Fruit fly (Drosophila melanogaster) whole organism, embryonic: ENCODE measurements around the gene CG42811.

Experiments used
- Adf1 ChIP-seq: fragments of 200-800 bp; sonication (Bioruptor generic); IDR thresholded peaks from 2 replicates; pipeline ENCODE4 v1.3.6; 2022; ENCODE audit warnings: missing biosample characterization, missing genetic modification characterization
- Blimp-1 ChIP-seq: fragments of 200-800 bp; sonication (Bioruptor generic); optimal IDR thresholded peaks from 3 replicates; lab custom pipeline; 2018; ENCODE audit warnings: missing biosample characterization, missing genetic modification characterization, mild to moderate bottlenecking, moderate library complexity, missing genetic modification reagents
- BtbVII ChIP-seq: fragments of 200-800 bp; sonication (Bioruptor generic); optimal IDR thresholded peaks from 3 replicates; lab custom pipeline; 2017; ENCODE audit warnings: missing biosample characterization, mild to moderate bottlenecking, missing genetic modification characterization
- CG11398 ChIP-seq: fragments of 200-800 bp; sonication (Bioruptor generic); optimal IDR thresholded peaks from 2 replicates; lab custom pipeline; 2016; ENCODE audit warnings: missing biosample characterization, missing genetic modification characterization
- CG12659 ChIP-seq: fragments of 200-800 bp; sonication (Bioruptor generic); optimal IDR thresholded peaks from 3 replicates; lab custom pipeline; 2017; ENCODE audit warnings: mild to moderate bottlenecking, missing biosample characterization, missing genetic modification reagents, missing genetic modification characterization
- CG14050 ChIP-seq: fragments of 200-800 bp; sonication (Bioruptor generic); IDR thresholded peaks from 3 replicates; pipeline ENCODE4 v1.3.6; 2022; ENCODE audit warnings: missing biosample characterization, missing genetic modification characterization
- CG14860 ChIP-seq: fragments of 200-800 bp; sonication (Bioruptor generic); IDR thresholded peaks from 3 replicates; pipeline ENCODE4 v1.3.6; 2022; ENCODE audit warnings: missing biosample characterization, missing genetic modification characterization; ENCODE audit not compliant: partially characterized antibody
- CG16779 ChIP-seq: fragments of 200-800 bp; sonication (Bioruptor generic); IDR thresholded peaks from 2 replicates; pipeline ENCODE4 v1.3.6; 2022; ENCODE audit warnings: missing biosample characterization, missing genetic modification characterization
- CG16813 ChIP-seq: fragments of 200-800 bp; sonication (Bioruptor generic); IDR thresholded peaks from 3 replicates; pipeline ENCODE4 v1.3.6; 2022; ENCODE audit warnings: missing biosample characterization, missing genetic modification characterization; ENCODE audit not compliant: partially characterized antibody
- CG17186 ChIP-seq: fragments of 200-800 bp; sonication (Bioruptor generic); optimal IDR thresholded peaks from 3 replicates; lab custom pipeline; 2017; ENCODE audit warnings: missing biosample characterization, missing genetic modification reagents, missing genetic modification characterization
- CG17359 ChIP-seq: fragments of 200-800 bp; sonication (Bioruptor generic); optimal IDR thresholded peaks from 3 replicates; lab custom pipeline; 2018; ENCODE audit warnings: missing biosample characterization, mild to moderate bottlenecking, missing genetic modification characterization, moderate library complexity
- CG17361 ChIP-seq: fragments of 200-800 bp; sonication (Bioruptor generic); IDR thresholded peaks from 3 replicates; pipeline ENCODE4 v1.3.6; 2022; ENCODE audit warnings: missing biosample characterization, missing genetic modification characterization
- CG17802 ChIP-seq: fragments of 200-800 bp; sonication (Bioruptor generic); optimal IDR thresholded peaks from 2 replicates; lab custom pipeline; 2018; ENCODE audit warnings: missing biosample characterization, mild to moderate bottlenecking, missing genetic modification characterization, moderate library complexity
- CG2116 ChIP-seq: fragments of 200-800 bp; sonication (Bioruptor generic); optimal IDR thresholded peaks from 3 replicates; lab custom pipeline; 2018; ENCODE audit warnings: missing biosample characterization, mild to moderate bottlenecking, missing genetic modification characterization
- CG2678 ChIP-seq: fragments of 200-800 bp; sonication (Bioruptor generic); optimal IDR thresholded peaks from 3 replicates; lab custom pipeline; 2019; ENCODE audit warnings: missing biosample characterization, mild to moderate bottlenecking, missing genetic modification characterization, moderate library complexity
- CG31224 ChIP-seq: fragments of 200-800 bp; sonication (Bioruptor generic); IDR thresholded peaks from 2 replicates; pipeline ENCODE4 v1.3.6; 2022; ENCODE audit warnings: missing biosample characterization, missing genetic modification characterization
- CG31365 ChIP-seq: fragments of 200-800 bp; sonication (Bioruptor generic); optimal IDR thresholded peaks from 2 replicates; lab custom pipeline; 2018; ENCODE audit warnings: missing biosample characterization, mild to moderate bottlenecking, missing genetic modification characterization
- CG43689 ChIP-seq: fragments of 200-800 bp; sonication (Bioruptor generic); IDR thresholded peaks from 2 replicates; pipeline ENCODE4 v1.3.6; 2022; ENCODE audit warnings: missing biosample characterization, missing genetic modification characterization
- CG5245 ChIP-seq: fragments of 200-800 bp; sonication (Bioruptor generic); optimal IDR thresholded peaks from 3 replicates; lab custom pipeline; 2016; ENCODE audit warnings: missing biosample characterization, missing genetic modification characterization
- CHES-1-like ChIP-seq: fragments of 200-800 bp; sonication (Bioruptor generic); optimal IDR thresholded peaks from 2 replicates; lab custom pipeline; 2016; ENCODE audit warnings: missing biosample characterization, missing genetic modification characterization
- Dip3 ChIP-seq: fragments of 200-800 bp; sonication (Bioruptor generic); optimal IDR thresholded peaks from 3 replicates; lab custom pipeline; 2016; ENCODE audit warnings: missing biosample characterization, missing genetic modification characterization
- Dp ChIP-seq: fragments of 200-800 bp; sonication (Bioruptor generic); optimal IDR thresholded peaks from 2 replicates; lab custom pipeline; 2018; ENCODE audit warnings: missing biosample characterization, mild to moderate bottlenecking, missing genetic modification characterization, moderate library complexity
- Dref ChIP-seq: fragments of 200-800 bp; sonication (Bioruptor generic); IDR thresholded peaks from 2 replicates; pipeline ENCODE4 v1.3.6; 2022; ENCODE audit warnings: missing biosample characterization, missing genetic modification characterization
- Ets65A ChIP-seq: fragments of 200-800 bp; sonication (Bioruptor generic); peaks from one replicate; lab custom pipeline; 2016; ENCODE audit warnings: missing biosample characterization, missing genetic modification characterization
- H15 ChIP-seq: fragments of 200-800 bp; sonication (Bioruptor generic); IDR thresholded peaks from 3 replicates; pipeline ENCODE4 v1.3.6; 2022; ENCODE audit warnings: missing biosample characterization, missing genetic modification characterization
- HmgZ ChIP-seq: fragments of 200-800 bp; sonication (Bioruptor generic); optimal IDR thresholded peaks from 2 replicates; lab custom pipeline; 2018; ENCODE audit warnings: missing biosample characterization, mild to moderate bottlenecking, missing genetic modification characterization
- Hmr ChIP-seq: fragments of 200-800 bp; sonication (Bioruptor generic); optimal IDR thresholded peaks from 3 replicates; lab custom pipeline; 2017; ENCODE audit warnings: mild to moderate bottlenecking, missing biosample characterization, missing genetic modification reagents, missing genetic modification characterization
- Jarid2 ChIP-seq: fragments of 200-800 bp; sonication (Bioruptor generic); optimal IDR thresholded peaks from 3 replicates; lab custom pipeline; 2017; ENCODE audit warnings: mild to moderate bottlenecking, missing biosample characterization, missing genetic modification reagents, missing genetic modification characterization
- Myb ChIP-seq: fragments of 200-800 bp; sonication (Bioruptor generic); optimal IDR thresholded peaks from 2 replicates; lab custom pipeline; 2016; ENCODE audit warnings: missing biosample characterization, missing genetic modification characterization
- NfI ChIP-seq: fragments of 200-800 bp; sonication (Bioruptor generic); optimal IDR thresholded peaks from 3 replicates; lab custom pipeline; 2018; ENCODE audit warnings: missing biosample characterization, mild to moderate bottlenecking, missing genetic modification characterization, moderate library complexity
- Sry-δ ChIP-seq: fragments of 200-800 bp; sonication (Bioruptor generic); optimal IDR thresholded peaks from 2 replicates; lab custom pipeline; 2016; ENCODE audit warnings: missing biosample characterization, missing genetic modification characterization
- Taf1 ChIP-seq: fragments of 200-800 bp; sonication (Bioruptor generic); IDR thresholded peaks from 2 replicates; pipeline ENCODE4 v1.3.6; 2022; ENCODE audit warnings: missing biosample characterization, missing genetic modification characterization
- Xrp1 ChIP-seq: fragments of 200-800 bp; sonication (Bioruptor generic); IDR thresholded peaks from 2 replicates; pipeline ENCODE4 v1.3.6; 2022; ENCODE audit warnings: missing biosample characterization, missing genetic modification characterization
- crc ChIP-seq: fragments of 200-800 bp; sonication (Bioruptor generic); optimal IDR thresholded peaks from 2 replicates; lab custom pipeline; 2016; ENCODE audit warnings: missing biosample characterization, missing genetic modification characterization
- crp ChIP-seq, 2 experiments: fragments of 200-800 bp; sonication (Bioruptor generic); optimal IDR thresholded peaks; 2 replicates in 1 of 2; 3 replicates in 1 of 2; lab custom pipeline; 2017; ENCODE audit warnings: missing biosample characterization in 2 of 2, missing genetic modification characterization in 2 of 2, mild to moderate bottlenecking in 1 of 2, moderate library complexity in 1 of 2
- ewg ChIP-seq: fragments of 200-800 bp; sonication (Bioruptor generic); optimal IDR thresholded peaks from 3 replicates; lab custom pipeline; 2017; ENCODE audit warnings: mild to moderate bottlenecking, missing biosample characterization, missing genetic modification reagents, missing genetic modification characterization
- gfzf ChIP-seq: fragments of 200-800 bp; sonication (Bioruptor generic); optimal IDR thresholded peaks from 2 replicates; lab custom pipeline; 2016; ENCODE audit warnings: missing biosample characterization, mild to moderate bottlenecking, missing genetic modification characterization, moderate library complexity
- gsb ChIP-seq: fragments of 200-800 bp; sonication (Bioruptor generic); IDR thresholded peaks from 2 replicates; pipeline ENCODE4 v1.3.6; 2022; ENCODE audit warnings: missing biosample characterization, missing genetic modification characterization
- her ChIP-seq: fragments of 200-800 bp; sonication (Bioruptor generic); optimal IDR thresholded peaks from 2 replicates; lab custom pipeline; 2016; ENCODE audit warnings: missing biosample characterization, missing genetic modification characterization
- nerfin-2 ChIP-seq: fragments of 200-800 bp; sonication (Bioruptor generic); IDR thresholded peaks from 2 replicates; pipeline ENCODE4 v1.3.6; 2022; ENCODE audit warnings: missing biosample characterization, missing genetic modification characterization; ENCODE audit not compliant: partially characterized antibody
- nmo ChIP-seq: fragments of 200-800 bp; sonication (Bioruptor generic); optimal IDR thresholded peaks from 2 replicates; lab custom pipeline; 2018; ENCODE audit warnings: missing biosample characterization, mild to moderate bottlenecking, missing genetic modification characterization, moderate library complexity
- pan ChIP-seq, 4 experiments: fragments of >200 bp in 3 of 4; fragments of 200-800 bp in 1 of 4; sonication (Bioruptor generic) in 1 of 4; optimal IDR thresholded peaks in 3 of 4; IDR thresholded peaks in 1 of 4; 2 replicates each; pipeline versions ENCODE4 v1.3.6 to Lab custom; 2017 to 2022; ENCODE audit warnings: missing biosample characterization in 2 of 4, missing genetic modification characterization in 2 of 4, mixed read lengths in 1 of 4
- pita ChIP-seq: fragments of 200-800 bp; sonication (Bioruptor generic); optimal IDR thresholded peaks from 2 replicates; lab custom pipeline; 2017; ENCODE audit warnings: missing biosample characterization, mild to moderate bottlenecking, missing genetic modification characterization
- seq ChIP-seq: fragments of 200-800 bp; sonication (Bioruptor generic); IDR thresholded peaks from 2 replicates; pipeline ENCODE4 v1.3.6; 2022; ENCODE audit warnings: missing biosample characterization, missing genetic modification characterization
- slou ChIP-seq: fragments of 200-800 bp; sonication (Bioruptor generic); optimal IDR thresholded peaks from 3 replicates; lab custom pipeline; 2016; ENCODE audit warnings: missing biosample characterization, missing genetic modification characterization
- so ChIP-seq: fragments of 200-800 bp; sonication (Bioruptor generic); IDR thresholded peaks from 3 replicates; pipeline ENCODE4 v1.3.6; 2022; ENCODE audit warnings: missing biosample characterization, missing genetic modification characterization
- sob ChIP-seq: fragments of 200-800 bp; sonication (Bioruptor generic); IDR thresholded peaks from 2 replicates; pipeline ENCODE4 v1.3.6; 2022; ENCODE audit warnings: missing biosample characterization, missing genetic modification characterization
- sr ChIP-seq: fragments of 200-800 bp; sonication (Bioruptor generic); IDR thresholded peaks from 3 replicates; pipeline ENCODE4 v1.3.6; 2022; ENCODE audit warnings: missing biosample characterization, missing genetic modification characterization
- tio ChIP-seq: fragments of 200-800 bp; sonication (Bioruptor generic); optimal IDR thresholded peaks from 2 replicates; lab custom pipeline; 2017; ENCODE audit warnings: missing biosample characterization, missing genetic modification characterization, inconsistent platforms
- tll ChIP-seq, 2 experiments: fragments of 200-800 bp in 1 of 2; fragments of >200 bp in 1 of 2; sonication (Bioruptor generic) in 1 of 2; optimal IDR thresholded peaks; 2 replicates each; lab custom pipeline; 2017 to 2019; ENCODE audit warnings: missing biosample characterization in 2 of 2, missing genetic modification characterization in 2 of 2, mild to moderate bottlenecking in 1 of 2, moderate library complexity in 1 of 2
- tx ChIP-seq: fragments of 200-800 bp; sonication (Bioruptor generic); optimal IDR thresholded peaks from 2 replicates; lab custom pipeline; 2016; ENCODE audit warnings: missing biosample characterization, missing genetic modification characterization

Gene CG42811

DNA sequence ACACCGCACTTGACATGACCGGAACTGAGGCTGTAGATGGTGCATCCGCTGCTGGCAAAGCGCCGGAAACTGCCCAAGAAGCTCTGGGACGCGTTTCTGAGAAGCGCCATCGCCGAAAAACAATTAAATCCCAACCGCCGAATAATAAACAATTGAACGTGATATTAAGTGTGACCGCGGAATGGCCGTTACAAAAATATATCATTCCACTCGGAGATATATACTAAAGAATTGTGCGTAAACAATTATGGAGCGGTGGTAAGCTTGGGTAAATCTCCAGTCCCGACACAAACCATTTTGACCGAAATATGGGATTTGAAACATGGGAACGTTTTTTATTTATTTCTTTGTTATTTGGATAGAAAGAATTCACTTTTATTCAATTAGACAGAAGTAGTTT, 7.1 kb downstream of the CG42811 start, which contains the start of gene CG18528 (continued):
- TF ChIP-seq Myb (GFP tag; lab: Kevin White, UChicago) (peak; percentile 97), CG17361 (no peak), CG16813 (GFP tag; lab: Robert Waterston, UW) (no peak), nerfin-2 (GFP tag; lab: Robert Waterston, UW) (no peak), Blimp-1 (no peak), BtbVII (no peak), Dip3 (GFP tag; lab: Kevin White, UChicago) (peak; percentile 53), so (GFP tag; lab: Robert Waterston, UW) (no peak), CG31224 (GFP tag; lab: Robert Waterston, UW) (no peak), CG11398 (GFP tag; lab: Kevin White, UChicago) (no peak), CG5245 (GFP tag; lab: Kevin White, UChicago) (no peak), CG14860 (GFP tag; lab: Robert Waterston, UW) (no peak), Jarid2 (GFP tag; lab: Kevin White, UChicago) (no peak), CG17359 (no peak), NfI (GFP tag; lab: Kevin White, UChicago) (no peak), H15 (no peak), tio (no peak), Xrp1 (GFP tag; lab: Robert Waterston, UW) (no peak), slou (no peak), gfzf (GFP tag; lab: Kevin White, UChicago) (peak; percentile 96), crp (GFP tag; optimal IDR thresholded peaks at IDR 0.05; lab: Kevin White, UChicago) (no peak), Sry-δ (GFP tag; lab: Kevin White, UChicago) (no peak), sr (GFP tag; lab: Robert Waterston, UW) (no peak), her (GFP tag; lab: Kevin White, UChicago) (peak; percentile 82), tll (GFP tag; optimal IDR thresholded peaks at IDR 0.05; lab: Kevin White, UChicago) (no peak), nmo (GFP tag; lab: Kevin White, UChicago) (peak; percentile 43), Hmr (no peak), Ets65A (GFP tag; lab: Kevin White, UChicago) (peak; percentile 85), sob (GFP tag; lab: Robert Waterston, UW) (no peak), pan (optimal IDR thresholded peaks at IDR 0.05; lab: Kevin White, UChicago) (no peak), pan (GFP tag; optimal IDR thresholded peaks at IDR 0.05 in 1 of 2, IDR thresholded peaks at IDR 0.05 in 1 of 2) (no peak), Adf1 (GFP tag; lab: Robert Waterston, UW) (no peak), CG43689 (no peak), Dref (GFP tag; lab: Robert Waterston, UW) (0 out of 2 replicates have a peak, but pooled peaks have one; percentile 33), tx (GFP tag; lab: Kevin White, UChicago) (no peak), seq (GFP tag; lab: Robert Waterston, UW) (peak; percentile 11; the same call in 1 of the 2 replicates), CG2678 (no peak), CHES-1-like (GFP tag; lab: Kevin White, UChicago) (peak; percentile 39), CG2116 (GFP tag; lab: Kevin White, UChicago) (peak; percentile 52), CG14050 (no peak), CG12659 (peak; percentile 39), CG17802 (tag; lab: Kevin White, UChicago) (peak; percentile 51), CG31365 (no peak), HmgZ (peak; percentile 60), crc (GFP tag; lab: Kevin White, UChicago) (no peak), Dp (GFP tag; lab: Kevin White, UChicago) (peak; percentile 61), CG16779 (GFP tag; lab: Robert Waterston, UW) (no peak), ewg (GFP tag; lab: Kevin White, UChicago) (no peak), CG17186 (GFP tag; lab: Kevin White, UChicago) (peak; percentile 28), Taf1 (no peak), pita (peak; percentile 87), gsb (GFP tag; lab: Robert Waterston, UW) (no peak)
